Worm (Caenorhabditis elegans) whole organism, L4 larva: Measurements from ENCODE around the gene msp-113.

Source experiments
- Y48G9A.11 ChIP-seq: fragments of 200-800 bp; sonication (Bioruptor generic); IDR thresholded peaks from 2 replicates; pipeline ENCODE4 v1.3.6; 2022; ENCODE audit warnings: missing genetic modification reagents, missing genetic modification characterization, missing compliant biosample characterization
- Y75B8A.6 ChIP-seq: fragments of 200-800 bp; sonication (Bioruptor generic); IDR thresholded peaks from 2 replicates; pipeline ENCODE4 v1.3.6; 2022; ENCODE audit warnings: missing genetic modification reagents, missing genetic modification characterization, missing compliant biosample characterization
- ZK546.5 ChIP-seq, 2 experiments: sonication (generic microtip); optimal IDR thresholded peaks; 2 replicates each; lab custom pipeline; 2017; ENCODE audit warnings: missing biosample characterization in 2 of 2, missing genetic modification characterization in 2 of 2
- aha-1 ChIP-seq: fragments of 150-350 bp; peaks from one replicate; lab custom pipeline; 2014; ENCODE audit warnings: missing biosample characterization, missing genetic modification characterization
- ceh-20 ChIP-seq: fragments of 200-800 bp; sonication (Bioruptor generic); IDR thresholded peaks from 2 replicates; pipeline ENCODE4 v1.3.6; 2022; ENCODE audit warnings: missing genetic modification reagents, missing genetic modification characterization, missing compliant biosample characterization
- ceh-44 ChIP-seq: fragments of 200-800 bp; sonication (Bioruptor generic); IDR thresholded peaks from 2 replicates; pipeline ENCODE4 v1.3.6; 2022; ENCODE audit warnings: missing genetic modification reagents, missing genetic modification characterization, missing compliant biosample characterization
- ceh-82 ChIP-seq: sonication (generic microtip); optimal IDR thresholded peaks from 2 replicates; lab custom pipeline; 2017; ENCODE audit warnings: missing biosample characterization, missing genetic modification characterization
- daf-12 ChIP-seq: fragments of 150-350 bp; optimal IDR thresholded peaks from 2 replicates; lab custom pipeline; 2014; ENCODE audit warnings: missing biosample characterization, missing genetic modification reagents, missing genetic modification characterization
- daf-16 ChIP-seq, 3 experiments: sonication (generic microtip); optimal IDR thresholded peaks; 2 replicates each; lab custom pipeline; 2016 to 2017; ENCODE audit warnings: missing genetic modification characterization in 3 of 3, missing genetic modification reagents in 3 of 3, mild to moderate bottlenecking in 2 of 3, missing compliant biosample characterization in 2 of 3, missing biosample characterization in 1 of 3, moderate library complexity in 1 of 3
- dmd-8 ChIP-seq: fragments of 200-800 bp; sonication (Bioruptor generic); IDR thresholded peaks from 2 replicates; pipeline ENCODE4 v1.3.6; 2022; ENCODE audit warnings: missing genetic modification characterization, missing compliant biosample characterization
- dve-1 ChIP-seq: sonication (generic microtip); optimal IDR thresholded peaks from 2 replicates; lab custom pipeline; 2017; ENCODE audit warnings: antibody characterized with exemption, mild to moderate bottlenecking, missing genetic modification characterization, missing compliant biosample characterization; ENCODE audit not compliant: insufficient read depth
- egl-27 ChIP-seq: sonication (generic microtip); optimal IDR thresholded peaks from 3 replicates; lab custom pipeline; 2017; ENCODE audit warnings: missing biosample characterization, missing genetic modification reagents, missing genetic modification characterization
- fos-1 ChIP-seq: fragments of 150-350 bp; optimal IDR thresholded peaks from 2 replicates; lab custom pipeline; 2014; ENCODE audit warnings: missing biosample characterization, missing genetic modification characterization
- hlh-30 ChIP-seq: sonication (generic microtip); optimal IDR thresholded peaks from 2 replicates; lab custom pipeline; 2017; ENCODE audit warnings: antibody characterized with exemption, mild to moderate bottlenecking, missing genetic modification characterization, missing compliant biosample characterization; ENCODE audit not compliant: insufficient read depth
- lin-1 ChIP-seq: fragments of 200-800 bp; sonication (Bioruptor generic); IDR thresholded peaks from 2 replicates; pipeline ENCODE4 v1.3.6; 2022; ENCODE audit warnings: missing genetic modification reagents, missing genetic modification characterization, missing compliant biosample characterization
- lin-38 ChIP-seq: fragments of 200-800 bp; sonication (Bioruptor generic); IDR thresholded peaks from 2 replicates; pipeline ENCODE4 v1.3.6; 2022; ENCODE audit warnings: missing genetic modification reagents, missing genetic modification characterization, missing compliant biosample characterization
- mdl-1 ChIP-seq, 2 experiments: fragments of 150-350 bp in 1 of 2; sonication (generic microtip) in 1 of 2; optimal IDR thresholded peaks; 2 replicates each; lab custom pipeline; 2014 to 2017; ENCODE audit warnings: missing biosample characterization in 2 of 2, missing genetic modification characterization in 2 of 2
- mes-2 ChIP-seq: sonication (generic microtip); optimal IDR thresholded peaks from 2 replicates; lab custom pipeline; 2016; ENCODE audit warnings: missing genotype, mild to moderate bottlenecking, missing genetic modification characterization, missing compliant biosample characterization; ENCODE audit not compliant: poor library complexity, severe bottlenecking
- mxl-2 ChIP-seq: fragments of 200-800 bp; sonication (Bioruptor generic); conservative IDR thresholded peaks from 2 replicates; pipeline ENCODE4 v1.3.6; 2022; ENCODE audit warnings: missing genetic modification reagents, missing genetic modification characterization, missing compliant biosample characterization
- nhr-10 ChIP-seq: fragments of 150-350 bp; optimal IDR thresholded peaks from 2 replicates; lab custom pipeline; 2014; ENCODE audit warnings: missing biosample characterization, missing genetic modification characterization
- nhr-25 ChIP-seq: sonication (generic microtip); optimal IDR thresholded peaks from 2 replicates; lab custom pipeline; 2017; ENCODE audit warnings: missing genetic modification characterization, mild to moderate bottlenecking, missing compliant biosample characterization, antibody characterized with exemption, moderate library complexity, borderline replicate concordance; ENCODE audit not compliant: insufficient read depth
- nhr-28 ChIP-seq: fragments of 150-350 bp; optimal IDR thresholded peaks from 2 replicates; lab custom pipeline; 2014; ENCODE audit warnings: missing biosample characterization, missing genetic modification characterization
- nhr-42 ChIP-seq: fragments of 200-800 bp; sonication (Bioruptor generic); IDR thresholded peaks from 2 replicates; pipeline ENCODE4 v1.3.6; 2022; ENCODE audit warnings: missing genetic modification characterization, missing compliant biosample characterization
- pqm-1 ChIP-seq: sonication (generic microtip); optimal IDR thresholded peaks from 2 replicates; lab custom pipeline; 2017; ENCODE audit warnings: missing biosample characterization, missing genetic modification characterization
- snpc-1.2 ChIP-seq: fragments of 200-800 bp; sonication (Bioruptor generic); IDR thresholded peaks from 2 replicates; pipeline ENCODE4 v1.3.6; 2022; ENCODE audit warnings: missing genetic modification reagents, missing genetic modification characterization, missing compliant biosample characterization
- snpc-4 ChIP-seq: fragments of 150-350 bp; optimal IDR thresholded peaks from 2 replicates; lab custom pipeline; 2014; ENCODE audit warnings: missing biosample characterization, missing genetic modification characterization
- spr-3 ChIP-seq: fragments of 200-800 bp; sonication (Bioruptor generic); optimal IDR thresholded peaks from 2 replicates; lab custom pipeline; 2018; ENCODE audit warnings: mild to moderate bottlenecking, missing genetic modification characterization, missing compliant biosample characterization
- tag-97 ChIP-seq: fragments of 200-800 bp; sonication (Bioruptor generic); IDR thresholded peaks from 2 replicates; pipeline ENCODE4 v1.3.6; 2022; ENCODE audit warnings: missing genetic modification characterization, missing compliant biosample characterization
- vab-7 ChIP-seq: fragments of 200-800 bp; sonication (Bioruptor generic); IDR thresholded peaks from 2 replicates; pipeline ENCODE4 v1.3.6; 2022; ENCODE audit warnings: missing genetic modification reagents, missing genetic modification characterization, missing compliant biosample characterization
- zfp-2 ChIP-seq: sonication (generic microtip); optimal IDR thresholded peaks from 2 replicates; lab custom pipeline; 2016; ENCODE audit warnings: mild to moderate bottlenecking, missing genetic modification characterization, missing compliant biosample characterization
- zip-11 ChIP-seq: fragments of 200-800 bp; sonication (Bioruptor generic); IDR thresholded peaks from 2 replicates; pipeline ENCODE4 v1.3.6; 2022; ENCODE audit warnings: missing genetic modification characterization, missing compliant biosample characterization

Gene msp-113

DNA sequence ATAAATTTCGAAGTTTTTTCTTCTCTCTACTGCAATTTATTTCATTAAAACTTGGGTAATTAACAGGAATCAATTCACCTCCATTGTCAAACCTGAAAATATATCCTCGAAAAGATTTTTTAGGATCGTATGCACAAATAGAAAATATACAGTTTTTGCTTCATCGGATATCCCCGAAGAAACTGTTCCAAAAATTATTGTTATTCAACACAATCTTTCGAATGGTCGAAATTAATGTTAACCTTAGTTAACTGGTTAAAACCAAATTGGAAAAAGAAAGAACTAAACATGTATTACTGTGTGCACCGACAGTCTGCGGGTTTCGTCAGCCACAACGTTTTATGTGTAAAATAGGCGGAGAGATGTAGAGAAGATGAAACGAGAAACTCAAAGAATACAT lies 19.3 kb downstream of the msp-113 start (continued):
- TF ChIP-seq zfp-2 (tag; lab: Kevin White, UChicago) (no peak), snpc-1.2 (GFP tag; lab: Robert Waterston, UW) (peak; percentile 99), snpc-4 (tag; lab: Kevin White, UChicago) (peak; percentile 78), hlh-30 (tag; lab: Kevin White, UChicago) (peak; percentile 31), dmd-8 (GFP tag; lab: Robert Waterston, UW) (no peak), nhr-25 (tag; lab: Kevin White, UChicago) (peak; percentile 22), Y75B8A.6 (no peak), lin-38 (peak; percentile 54)

DNA sequence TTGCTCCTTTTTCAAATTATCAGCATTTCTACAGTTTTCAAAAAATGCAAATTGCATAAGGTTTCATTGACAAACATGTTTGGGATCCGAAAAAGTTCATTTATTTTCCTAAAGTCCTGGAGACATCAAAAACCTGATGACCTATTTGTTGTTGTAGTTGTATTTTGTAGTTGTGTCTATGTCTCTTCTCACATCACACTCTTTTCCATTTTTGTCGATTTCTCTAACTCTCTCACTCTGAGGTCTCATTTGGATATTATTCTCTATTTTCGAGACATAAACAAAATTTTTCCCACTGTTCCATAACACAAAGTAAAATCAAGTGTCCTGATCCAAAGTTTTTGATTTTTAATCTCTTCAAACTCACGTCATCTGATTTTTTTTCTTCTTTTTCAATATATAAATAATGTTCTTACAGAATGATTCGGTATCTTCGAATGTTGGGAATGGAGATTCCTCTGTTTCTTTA lies 21.1 kb downstream of the msp-113 start, which contains the start of gene slc-46A:
Gene slc-46A (plus strand): TSS at position 419 of the 469 bp plus-strand sequence.
- TF ChIP-seq aha-1 (tag; lab: Kevin White, UChicago), result peak; percentile 61
- TF ChIP-seq nhr-10 (tag; lab: Kevin White, UChicago), result no peak
- TF ChIP-seq Y48G9A.11, result no peak
- no peak for TF ChIP-seq daf-16 (GFP tag; optimal IDR thresholded peaks at IDR 0.05; lab: Kevin White, UChicago)
- peak; percentile 5 for TF ChIP-seq daf-16 (tag; optimal IDR thresholded peaks at IDR 0.05; lab: Kevin White, UChicago)
- no peak for TF ChIP-seq spr-3
- peak; percentile 86 for TF ChIP-seq nhr-28 (tag; lab: Kevin White, UChicago)
- TF ChIP-seq ZK546.5 (tag; optimal IDR thresholded peaks at IDR 0.05; lab: Kevin White, UChicago), result no peak
- TF ChIP-seq zip-11 (GFP tag; lab: Robert Waterston, UW), result no peak
- no peak for TF ChIP-seq tag-97 (GFP tag; lab: Robert Waterston, UW)
- TF ChIP-seq pqm-1 (tag; lab: Kevin White, UChicago), result peak; percentile 51
- TF ChIP-seq ceh-82 (tag; lab: Kevin White, UChicago), result no peak

DNA sequence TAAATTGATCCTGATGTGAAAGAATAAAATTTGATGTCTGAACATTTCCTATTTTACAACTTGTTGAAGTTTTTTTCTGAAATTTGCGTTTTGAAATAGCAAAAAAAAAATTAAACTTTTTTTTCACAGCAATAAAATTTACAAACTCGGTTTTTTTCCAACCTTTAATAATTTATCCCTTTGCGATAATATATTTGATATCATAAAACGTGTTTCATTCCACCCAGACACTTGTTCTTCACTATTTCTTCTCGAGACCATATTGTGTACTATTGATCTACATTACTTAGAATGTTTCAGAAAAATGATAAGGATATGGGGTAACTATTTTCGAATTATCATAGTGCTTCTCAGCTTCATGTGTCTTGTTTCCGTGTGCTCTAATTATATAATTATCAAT lies 28.4 kb downstream of the msp-113 start, which contains the start of gene Y4C6B.4:
Gene Y4C6B.4 (plus strand): TSS at position 301 of the 400 bp plus-strand sequence.
- TF ChIP-seq ceh-44 (GFP tag; lab: Robert Waterston, UW), result no peak
- no peak for TF ChIP-seq lin-1
- TF ChIP-seq nhr-42, result no peak
- TF ChIP-seq vab-7 (GFP tag; lab: Robert Waterston, UW), result no peak
- no peak for TF ChIP-seq fos-1 (tag; lab: Kevin White, UChicago)
- no peak for TF ChIP-seq daf-12 (tag; lab: Kevin White, UChicago)
- no peak for TF ChIP-seq mxl-2 (GFP tag; lab: Robert Waterston, UW)

DNA sequence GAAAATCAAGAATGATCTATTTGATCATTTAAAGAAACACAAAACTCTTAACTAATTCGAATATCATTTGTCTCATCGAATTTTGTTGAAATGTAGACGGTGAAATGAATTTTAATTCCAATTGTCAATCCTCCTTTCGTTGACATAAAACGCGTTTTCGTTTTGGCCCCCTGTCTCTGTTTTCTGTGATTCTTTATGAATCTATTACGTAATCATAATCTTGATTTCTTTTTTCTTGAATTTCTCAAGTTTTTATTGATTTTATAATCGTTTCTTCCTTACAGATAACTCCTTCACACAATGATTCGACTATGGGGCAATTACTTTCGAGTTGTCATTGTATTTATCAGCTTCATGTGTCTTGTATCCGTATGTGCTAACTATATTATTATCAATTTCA lies 34.4 kb downstream of the msp-113 start, which contains the start of gene Y4C6B.3:
Gene Y4C6B.3 (plus strand): TSS at position 301 of the 400 bp plus-strand sequence.
- TF ChIP-seq dve-1 (tag; lab: Kevin White, UChicago), result no peak

DNA sequence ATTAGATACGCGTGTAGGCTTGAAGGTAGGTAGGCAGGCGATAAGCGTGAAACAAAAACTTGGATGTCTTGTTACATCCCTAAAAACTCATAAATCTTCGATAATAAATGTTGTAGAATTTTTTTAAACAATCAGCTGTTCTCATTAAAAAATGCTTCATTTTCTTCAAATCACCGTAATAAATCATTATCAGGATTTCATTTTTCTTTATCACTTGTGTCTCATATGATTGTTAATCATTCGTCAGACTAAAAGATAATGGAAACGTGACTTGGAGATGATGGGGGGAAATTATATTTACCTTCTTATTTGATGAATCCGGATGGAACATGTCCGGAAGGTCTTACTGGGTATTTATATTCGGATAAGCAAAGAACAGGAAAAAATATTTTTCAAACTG lies 35.7 kb downstream of the msp-113 start:
- TF ChIP-seq ceh-20 (GFP tag; lab: Robert Waterston, UW), result peak; percentile 31; the same call in 1 of the 2 replicates
- peak; percentile 45 for TF ChIP-seq hlh-30 (tag; lab: Kevin White, UChicago)
- TF ChIP-seq mdl-1 (tag; optimal IDR thresholded peaks at IDR 0.05; lab: Kevin White, UChicago), result peak in 1 of 2 experiments; percentile 38
- peak; percentile 13 for TF ChIP-seq nhr-28 (tag; lab: Kevin White, UChicago)
- no peak for TF ChIP-seq egl-27 (tag; lab: Kevin White, UChicago)
- no peak for TF ChIP-seq daf-16 (GFP tag; optimal IDR thresholded peaks at IDR 0.05; lab: Kevin White, UChicago)
- TF ChIP-seq daf-16 (tag; optimal IDR thresholded peaks at IDR 0.05; lab: Kevin White, UChicago), result no peak
- no peak for TF ChIP-seq mes-2 (tag; lab: Kevin White, UChicago)
